Comparison of ENCODE assay signal across 3 worm cellular contexts in genomic region chrV:20645479-20645878, ce11.
A peak's percentile ranks its signal among the peaks of the same experiment; 100 is the strongest.
TF ChIP-seq lines count a peak whose summit lies in the region.

No protein-coding gene starts in this region.

TF ChIP-seq in whole organism, L1 larva, 84 proteins besides CTCF, POLR2A, EP300 and RAD21:
- TF ChIP-seq aly-2 (tag; optimal IDR thresholded peaks at IDR 0.05; lab: Kevin White, UChicago), result no peak
- no peak for TF ChIP-seq unc-86 (tag; optimal IDR thresholded peaks at IDR 0.05; lab: Kevin White, UChicago)
- 0 out of 2 replicates have a peak, but pooled peaks have one; percentile 10 for TF ChIP-seq mab-9 (GFP tag; IDR thresholded peaks at IDR 0.05; lab: Robert Waterston, UW)
- no peak for TF ChIP-seq fkh-10 (GFP tag; optimal IDR thresholded peaks at IDR 0.05; lab: Kevin White, UChicago)

TF ChIP-seq in whole organism, late embryonic, 69 proteins besides CTCF, POLR2A, EP300 and RAD21:
- TF ChIP-seq unc-42 (tag; optimal IDR thresholded peaks at IDR 0.05; lab: Kevin White, UChicago) (peak; percentile 53), hlh-13 (GFP tag; optimal IDR thresholded peaks at IDR 0.05; lab: Kevin White, UChicago) (no peak), pqm-1 (tag; optimal IDR thresholded peaks at IDR 0.05; lab: Kevin White, UChicago) (no peak), ceh-34 (tag; optimal IDR thresholded peaks at IDR 0.05; lab: Kevin White, UChicago) (no peak), ceh-24 (tag; optimal IDR thresholded peaks at IDR 0.05; lab: Kevin White, UChicago) (no peak)

TF ChIP-seq in whole organism, mixed stage, embryonic, 35 proteins besides CTCF, POLR2A, EP300 and RAD21:
- TF ChIP-seq tbx-8 (GFP tag; optimal IDR thresholded peaks at IDR 0.05; lab: Kevin White, UChicago) (no peak), elt-1 (tag; optimal IDR thresholded peaks at IDR 0.05; lab: Kevin White, UChicago; ENCODE audit: borderline replicate concordance, insufficient read depth) (no peak), nhr-2 (tag; optimal IDR thresholded peaks at IDR 0.05; lab: Kevin White, UChicago) (no peak), unc-39 (tag; optimal IDR thresholded peaks at IDR 0.05; lab: Kevin White, UChicago) (no peak), ceh-39 (tag; optimal IDR thresholded peaks at IDR 0.05; lab: Kevin White, UChicago) (no peak), ces-1 (GFP tag; optimal IDR thresholded peaks at IDR 0.05; lab: Kevin White, UChicago) (peak; percentile 90)
